Fruit fly (Drosophila melanogaster) whole organism, pupa: ENCODE data around the gene nes.

ENCODE experiments used
- CG10348 ChIP-seq: fragments of 200-800 bp; sonication (Bioruptor generic); IDR thresholded peaks from 2 replicates; pipeline ENCODE4 v1.3.6; 2022; ENCODE audit warnings: missing biosample characterization, missing genetic modification characterization
- CG12605 ChIP-seq: fragments of 200-800 bp; sonication (Bioruptor generic); IDR thresholded peaks from 2 replicates; pipeline ENCODE4 v1.3.6; 2022; ENCODE audit warnings: missing biosample characterization, missing genetic modification characterization
- CG13204 ChIP-seq: fragments of 200-800 bp; sonication (Bioruptor generic); optimal IDR thresholded peaks from 2 replicates; lab custom pipeline; 2018; ENCODE audit warnings: missing biosample characterization, mild to moderate bottlenecking, missing genetic modification characterization, moderate library complexity
- CG14655 ChIP-seq: fragments of 200-800 bp; sonication (Bioruptor generic); optimal IDR thresholded peaks from 3 replicates; lab custom pipeline; 2017; ENCODE audit warnings: mild to moderate bottlenecking, missing biosample characterization, missing genetic modification reagents, missing genetic modification characterization
- CG15710 ChIP-seq: fragments of 200-800 bp; sonication (Bioruptor generic); optimal IDR thresholded peaks from 2 replicates; lab custom pipeline; 2018; ENCODE audit warnings: missing biosample characterization, mild to moderate bottlenecking, missing genetic modification characterization, moderate library complexity
- CG17806 ChIP-seq: fragments of 200-800 bp; sonication (Bioruptor generic); optimal IDR thresholded peaks from 2 replicates; lab custom pipeline; 2018; ENCODE audit warnings: missing biosample characterization, mild to moderate bottlenecking, missing genetic modification characterization, moderate library complexity
- CG32121 ChIP-seq: fragments of 200-800 bp; sonication (Bioruptor generic); IDR thresholded peaks from 2 replicates; pipeline ENCODE4 v1.3.6; 2022; ENCODE audit warnings: missing biosample characterization, missing genetic modification characterization
- CG34367 ChIP-seq: fragments of 200-800 bp; sonication (Bioruptor generic); optimal IDR thresholded peaks from 2 replicates; lab custom pipeline; 2018; ENCODE audit warnings: missing biosample characterization, mild to moderate bottlenecking, missing genetic modification characterization
- CG4496 ChIP-seq: fragments of 200-800 bp; sonication (Bioruptor generic); IDR thresholded peaks from 3 replicates; pipeline ENCODE4 v1.3.6; 2022; ENCODE audit warnings: missing biosample characterization, missing genetic modification characterization
- CG8159 ChIP-seq: fragments of 200-800 bp; sonication (Bioruptor generic); optimal IDR thresholded peaks from 3 replicates; lab custom pipeline; 2018; ENCODE audit warnings: missing biosample characterization, mild to moderate bottlenecking, missing genetic modification characterization, moderate library complexity
- CG8301 ChIP-seq: fragments of 200-800 bp; sonication (Bioruptor generic); optimal IDR thresholded peaks from 2 replicates; lab custom pipeline; 2018; ENCODE audit warnings: missing biosample characterization, mild to moderate bottlenecking, missing genetic modification characterization
- CG9948 ChIP-seq: fragments of 200-800 bp; sonication (Bioruptor generic); optimal IDR thresholded peaks from 2 replicates; lab custom pipeline; 2018; ENCODE audit warnings: missing biosample characterization, mild to moderate bottlenecking, missing genetic modification characterization, moderate library complexity
- D1 ChIP-seq: fragments of 200-800 bp; sonication (Bioruptor generic); optimal IDR thresholded peaks from 2 replicates; lab custom pipeline; 2018; ENCODE audit warnings: missing biosample characterization, mild to moderate bottlenecking, missing genetic modification characterization, moderate library complexity
- EcR ChIP-seq: fragments of 200-800 bp; sonication (Bioruptor generic); optimal IDR thresholded peaks from 3 replicates; lab custom pipeline; 2019; ENCODE audit warnings: missing biosample characterization, missing genetic modification characterization, mild to moderate bottlenecking, moderate library complexity, missing genetic modification reagents
- Ets98B ChIP-seq: fragments of 200-800 bp; sonication (Bioruptor generic); IDR thresholded peaks from 2 replicates; pipeline ENCODE4 v1.3.6; 2022; ENCODE audit warnings: missing biosample characterization, missing genetic modification characterization
- Pif1A ChIP-seq: fragments of 200-800 bp; sonication (Bioruptor generic); optimal IDR thresholded peaks from 3 replicates; lab custom pipeline; 2016; ENCODE audit warnings: missing biosample characterization, missing genetic modification characterization
- Pif1B ChIP-seq: fragments of 200-800 bp; sonication (Bioruptor generic); optimal IDR thresholded peaks from 3 replicates; lab custom pipeline; 2016; ENCODE audit warnings: missing biosample characterization, missing genetic modification characterization
- Snoo ChIP-seq: fragments of 200-800 bp; sonication (Bioruptor generic); optimal IDR thresholded peaks from 3 replicates; lab custom pipeline; 2017; ENCODE audit warnings: missing biosample characterization, mild to moderate bottlenecking, missing genetic modification characterization, inconsistent platforms
- fd96Ca ChIP-seq: fragments of 200-800 bp; sonication (Bioruptor generic); IDR thresholded peaks from 3 replicates; pipeline ENCODE4 v1.3.6; 2022; ENCODE audit warnings: missing biosample characterization, missing genetic modification characterization
- gl ChIP-seq: fragments of 200-800 bp; sonication (Bioruptor generic); optimal IDR thresholded peaks from 2 replicates; lab custom pipeline; 2018; ENCODE audit warnings: missing biosample characterization, mild to moderate bottlenecking, missing genetic modification characterization
- rn ChIP-seq: fragments of 200-800 bp; sonication (Bioruptor generic); IDR thresholded peaks from 2 replicates; pipeline ENCODE4 v1.3.6; 2022; ENCODE audit warnings: missing biosample characterization, missing genetic modification characterization

The nes gene

dm6 chr3L:19268720-19269401, 8.4 kb upstream of the nes start, which contains the start of the genes Aldh7A1 and CG14085:
TSS of gene Aldh7A1 (minus strand) at chr3L:19268913.
TSS of gene CG14085 (plus strand) at chr3L:19269351.
- TF ChIP-seq CG10348 (GFP tag; lab: Robert Waterston, UW), result no peak
- peak; percentile 41; the same call in 1 of the 2 replicates for TF ChIP-seq Ets98B (GFP tag; lab: Robert Waterston, UW)
- 0 out of 3 replicates have a peak, but pooled peaks have one; percentile 35 for TF ChIP-seq fd96Ca (GFP tag; lab: Robert Waterston, UW)
- TF ChIP-seq CG17806 (tag; lab: Kevin White, UChicago), result no peak
- peak; percentile 64 for TF ChIP-seq CG13204

DNA sequence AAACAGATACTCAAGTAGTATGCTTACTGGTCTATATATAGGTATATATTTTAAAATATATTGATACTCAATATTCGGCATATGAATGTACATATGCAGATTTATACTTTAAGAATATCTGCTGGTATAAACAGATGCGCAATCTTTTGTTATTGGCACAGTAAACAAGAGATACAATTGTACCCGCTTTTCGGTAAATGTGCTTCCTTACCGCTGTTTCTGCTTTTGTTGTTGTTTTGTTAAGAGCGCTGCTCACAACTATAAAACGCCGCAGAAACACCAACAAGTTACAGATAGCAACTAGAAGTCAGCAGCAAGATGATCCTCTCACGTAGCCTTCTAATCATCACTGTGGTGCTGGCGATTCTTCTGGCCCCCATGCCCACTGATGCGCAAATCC, 5.3 kb upstream of the nes start, which contains the start of gene CG45081:
TSS of gene CG45081 (plus strand) at position 301 of the 400 bp plus-strand sequence.
- no peak for TF ChIP-seq CG8159 (tag; lab: Kevin White, UChicago)
- TF ChIP-seq fd96Ca (GFP tag; lab: Robert Waterston, UW), result no peak
- no peak for TF ChIP-seq CG8301 (tag; lab: Kevin White, UChicago)
- no peak for TF ChIP-seq CG14655
- no peak for TF ChIP-seq Snoo (tag; lab: Kevin White, UChicago)
- no peak for TF ChIP-seq CG10348 (GFP tag; lab: Robert Waterston, UW)
- TF ChIP-seq Pif1A (GFP tag; lab: Kevin White, UChicago), result no peak
- no peak for TF ChIP-seq CG4496 (GFP tag; lab: Robert Waterston, UW)
- no peak for TF ChIP-seq gl (tag; lab: Kevin White, UChicago)
- TF ChIP-seq CG15710 (tag; lab: Kevin White, UChicago), result no peak
- TF ChIP-seq CG17806 (tag; lab: Kevin White, UChicago), result no peak
- TF ChIP-seq Pif1B (GFP tag; lab: Kevin White, UChicago), result no peak
- TF ChIP-seq EcR, result no peak
- TF ChIP-seq CG32121 (GFP tag; lab: Robert Waterston, UW), result no peak
- no peak for TF ChIP-seq CG12605
- TF ChIP-seq CG9948 (tag; lab: Kevin White, UChicago), result no peak
- no peak for TF ChIP-seq rn (GFP tag; lab: Robert Waterston, UW)
- TF ChIP-seq CG34367 (tag; lab: Kevin White, UChicago), result no peak
- no peak for TF ChIP-seq D1

DNA sequence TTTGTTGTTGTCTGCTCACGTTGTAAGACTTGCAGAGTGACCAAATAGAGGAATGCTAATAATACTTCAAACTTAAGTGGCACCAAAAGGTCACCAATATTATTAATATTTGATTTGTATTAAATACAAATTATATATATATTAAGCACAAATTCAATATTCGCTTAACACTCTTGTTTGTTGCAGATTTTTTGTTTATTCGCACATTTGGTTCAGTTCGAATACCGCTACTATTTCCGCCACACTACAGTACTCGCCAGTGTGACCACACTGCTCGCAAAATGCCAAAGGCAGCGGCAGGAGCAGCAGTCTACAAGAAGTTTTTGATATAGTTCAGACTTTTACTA, 3.6 kb upstream of the nes start, which contains the start of gene Max:
TSS of gene Max (minus strand) at position 44 of the 347 bp plus-strand sequence.
- TF ChIP-seq Ets98B (GFP tag; lab: Robert Waterston, UW), result peak; percentile 72
- no peak for TF ChIP-seq rn (GFP tag; lab: Robert Waterston, UW)
- TF ChIP-seq CG17806 (tag; lab: Kevin White, UChicago), result peak; percentile 54
- peak; percentile 20 for TF ChIP-seq Pif1B (GFP tag; lab: Kevin White, UChicago)
- TF ChIP-seq CG32121 (GFP tag; lab: Robert Waterston, UW), result peak; percentile 68; the same call in 1 of the 2 replicates
- peak; percentile 48; the same call in 1 of the 3 replicates for TF ChIP-seq fd96Ca (GFP tag; lab: Robert Waterston, UW)
- peak; percentile 15 for TF ChIP-seq Pif1A (GFP tag; lab: Kevin White, UChicago)
- TF ChIP-seq EcR, result peak; percentile 24
- TF ChIP-seq CG13204, result no peak
- peak; percentile 40 for TF ChIP-seq CG34367 (tag; lab: Kevin White, UChicago)
- TF ChIP-seq CG8301 (tag; lab: Kevin White, UChicago), result peak; percentile 46
- TF ChIP-seq D1, result no peak
- no peak for TF ChIP-seq CG10348 (GFP tag; lab: Robert Waterston, UW)
- TF ChIP-seq CG12605, result peak; percentile 38; the same call in 1 of the 2 replicates
- TF ChIP-seq CG15710 (tag; lab: Kevin White, UChicago), result peak; percentile 64
- peak; percentile 62 for TF ChIP-seq CG14655
- peak; percentile 69 for TF ChIP-seq CG8159 (tag; lab: Kevin White, UChicago)
- peak; percentile 40 for TF ChIP-seq CG9948 (tag; lab: Kevin White, UChicago)
- TF ChIP-seq Snoo (tag; lab: Kevin White, UChicago), result peak; percentile 2
- TF ChIP-seq CG4496 (GFP tag; lab: Robert Waterston, UW), result peak; percentile 85
- TF ChIP-seq gl (tag; lab: Kevin White, UChicago), result peak; percentile 7

- TF ChIP-seq CG10348 (GFP tag; lab: Robert Waterston, UW), result no peak
- peak; percentile 33 for TF ChIP-seq CG15710 (tag; lab: Kevin White, UChicago)
- TF ChIP-seq Pif1B (GFP tag; lab: Kevin White, UChicago), result peak; percentile 27
- TF ChIP-seq D1, result no peak
- TF ChIP-seq fd96Ca (GFP tag; lab: Robert Waterston, UW), result no peak
- peak; percentile 52 for TF ChIP-seq CG8159 (tag; lab: Kevin White, UChicago)
- no peak; the same call in 1 of the 2 replicates for TF ChIP-seq CG32121 (GFP tag; lab: Robert Waterston, UW)
- TF ChIP-seq CG4496 (GFP tag; lab: Robert Waterston, UW), result peak; percentile 49; the same call in 1 of the 3 replicates
- TF ChIP-seq CG34367 (tag; lab: Kevin White, UChicago), result no peak
- TF ChIP-seq CG14655, result no peak
- TF ChIP-seq Snoo (tag; lab: Kevin White, UChicago), result peak; percentile 35
- peak; percentile 30 for TF ChIP-seq Pif1A (GFP tag; lab: Kevin White, UChicago)
- no peak for TF ChIP-seq rn (GFP tag; lab: Robert Waterston, UW)
- peak; percentile 65; the same call in 1 of the 2 replicates for TF ChIP-seq CG12605
- TF ChIP-seq CG8301 (tag; lab: Kevin White, UChicago), result peak; percentile 44
- TF ChIP-seq CG13204, result no peak
- peak; percentile 34 for TF ChIP-seq CG17806 (tag; lab: Kevin White, UChicago)
- no peak for TF ChIP-seq EcR
- peak; percentile 46; the same call in 1 of the 2 replicates for TF ChIP-seq Ets98B (GFP tag; lab: Robert Waterston, UW)
- TF ChIP-seq CG9948 (tag; lab: Kevin White, UChicago), result peak; percentile 33
- TF ChIP-seq gl (tag; lab: Kevin White, UChicago), result no peak
These were observed 3.1 kb upstream of the nes start, which contains the start of the genes CG42374 and Mettl5 for dm6 chr3L:19263480-19264140. TSS of gene CG42374 (plus strand) at chr3L:19263766. TSS of gene Mettl5 (plus strand) at chr3L:19263766.
